Fruit fly (Drosophila melanogaster) whole organism, embryonic: Measurements from ENCODE around the gene CG43085.
A peak's percentile ranks its signal among the peaks of the same experiment; 100 is the strongest.

Experiments
- Ada2b ChIP-seq: fragments of 200-800 bp; sonication (Bioruptor generic); IDR thresholded peaks from 2 replicates; pipeline ENCODE4 v1.3.6; 2022; ENCODE audit warnings: missing biosample characterization, missing genetic modification characterization
- Antp ChIP-seq: fragments of 200-800 bp; sonication (Bioruptor generic); optimal IDR thresholded peaks from 3 replicates; lab custom pipeline; 2016; ENCODE audit warnings: missing biosample characterization, missing genetic modification characterization
- Asciz ChIP-seq: fragments of 200-800 bp; sonication (Bioruptor generic); optimal IDR thresholded peaks from 2 replicates; lab custom pipeline; 2017; ENCODE audit warnings: missing biosample characterization, mild to moderate bottlenecking, missing genetic modification characterization, missing genetic modification reagents
- CG12155 ChIP-seq: fragments of 200-800 bp; sonication (Bioruptor generic); optimal IDR thresholded peaks from 3 replicates; lab custom pipeline; 2016; ENCODE audit warnings: missing biosample characterization, missing genetic modification characterization
- CG12659 ChIP-seq: fragments of 200-800 bp; sonication (Bioruptor generic); optimal IDR thresholded peaks from 3 replicates; lab custom pipeline; 2017; ENCODE audit warnings: mild to moderate bottlenecking, missing biosample characterization, missing genetic modification reagents, missing genetic modification characterization
- CG14014 ChIP-seq: fragments of 200-800 bp; sonication (Bioruptor generic); IDR thresholded peaks from 2 replicates; pipeline ENCODE4 v1.3.6; 2022; ENCODE audit warnings: missing biosample characterization, missing genetic modification characterization
- CG14050 ChIP-seq: fragments of 200-800 bp; sonication (Bioruptor generic); IDR thresholded peaks from 3 replicates; pipeline ENCODE4 v1.3.6; 2022; ENCODE audit warnings: missing biosample characterization, missing genetic modification characterization
- CG17328 ChIP-seq: fragments of 200-800 bp; sonication (Bioruptor generic); IDR thresholded peaks from 2 replicates; pipeline ENCODE4 v1.3.6; 2022; ENCODE audit warnings: missing biosample characterization, missing genetic modification characterization
- CG1792 ChIP-seq: fragments of 200-800 bp; sonication (Bioruptor generic); optimal IDR thresholded peaks from 2 replicates; lab custom pipeline; 2016; ENCODE audit warnings: missing biosample characterization, missing genetic modification characterization
- CG2116 ChIP-seq: fragments of 200-800 bp; sonication (Bioruptor generic); optimal IDR thresholded peaks from 3 replicates; lab custom pipeline; 2018; ENCODE audit warnings: missing biosample characterization, mild to moderate bottlenecking, missing genetic modification characterization
- CG32772 ChIP-seq: fragments of 200-800 bp; sonication (Bioruptor generic); IDR thresholded peaks from 2 replicates; pipeline ENCODE4 v1.3.6; 2022; ENCODE audit warnings: missing biosample characterization, missing genetic modification characterization
- CG6689 ChIP-seq: fragments of 200-800 bp; sonication (Bioruptor generic); IDR thresholded peaks from 2 replicates; pipeline ENCODE4 v1.3.6; 2022; ENCODE audit warnings: missing biosample characterization, missing genetic modification characterization
- CG7556 ChIP-seq: fragments of 200-800 bp; sonication (Bioruptor generic); optimal IDR thresholded peaks from 2 replicates; lab custom pipeline; 2017; ENCODE audit warnings: missing biosample characterization, mild to moderate bottlenecking, missing genetic modification characterization
- CG7745 ChIP-seq: fragments of 200-800 bp; sonication (Bioruptor generic); optimal IDR thresholded peaks from 2 replicates; lab custom pipeline; 2018; ENCODE audit warnings: missing biosample characterization, mild to moderate bottlenecking, missing genetic modification characterization, moderate library complexity
- CG7786 ChIP-seq: fragments of 200-800 bp; sonication (Bioruptor generic); optimal IDR thresholded peaks from 2 replicates; lab custom pipeline; 2016; ENCODE audit warnings: missing biosample characterization, missing genetic modification characterization
- CG7839 ChIP-seq: fragments of 200-800 bp; sonication (Bioruptor generic); optimal IDR thresholded peaks from 3 replicates; lab custom pipeline; 2018; ENCODE audit warnings: missing biosample characterization, mild to moderate bottlenecking, missing genetic modification characterization, moderate library complexity
- CG8924 ChIP-seq: fragments of 200-800 bp; optimal IDR thresholded peaks from 3 replicates; lab custom pipeline; 2019; ENCODE audit warnings: missing biosample characterization, mild to moderate bottlenecking, missing genetic modification characterization, moderate library complexity
- CG9727 ChIP-seq: fragments of 200-800 bp; sonication (Bioruptor generic); optimal IDR thresholded peaks from 3 replicates; lab custom pipeline; 2017; ENCODE audit warnings: missing biosample characterization, mild to moderate bottlenecking, missing genetic modification characterization
- CG9932 ChIP-seq: fragments of 200-800 bp; sonication (Bioruptor generic); IDR thresholded peaks from 2 replicates; pipeline ENCODE4 v1.3.6; 2022; ENCODE audit warnings: missing biosample characterization, missing genetic modification characterization
- Fer3 ChIP-seq: fragments of 200-800 bp; sonication (Bioruptor generic); optimal IDR thresholded peaks from 2 replicates; lab custom pipeline; 2018; ENCODE audit warnings: missing biosample characterization, mild to moderate bottlenecking, missing genetic modification characterization, moderate library complexity
- H15 ChIP-seq: fragments of 200-800 bp; sonication (Bioruptor generic); IDR thresholded peaks from 3 replicates; pipeline ENCODE4 v1.3.6; 2022; ENCODE audit warnings: missing biosample characterization, missing genetic modification characterization
- H2.0 ChIP-seq: fragments of 200-800 bp; sonication (Bioruptor generic); IDR thresholded peaks from 2 replicates; pipeline ENCODE4 v1.3.6; 2022; ENCODE audit warnings: missing biosample characterization, missing genetic modification characterization
- Hr78 ChIP-seq, 2 experiments: fragments of 200-800 bp in 1 of 2; fragments of >200 bp in 1 of 2; sonication (Bioruptor generic) in 1 of 2; optimal IDR thresholded peaks; 2 replicates each; lab custom pipeline; 2017 to 2019; ENCODE audit warnings: missing biosample characterization in 2 of 2, missing genetic modification characterization in 2 of 2, mild to moderate bottlenecking in 1 of 2, moderate library complexity in 1 of 2
- Kr ChIP-seq: fragments of 200-800 bp; sonication (Bioruptor generic); optimal IDR thresholded peaks from 2 replicates; lab custom pipeline; 2017; ENCODE audit warnings: missing biosample characterization, mild to moderate bottlenecking, missing genetic modification characterization
- Med ChIP-seq: fragments of 200-800 bp; sonication (Bioruptor generic); peaks from one replicate; lab custom pipeline; 2016; ENCODE audit warnings: missing biosample characterization, missing genetic modification characterization, mild to moderate bottlenecking, inconsistent platforms, moderate library complexity
- NC2α ChIP-seq: fragments of 200-800 bp; sonication (Bioruptor generic); optimal IDR thresholded peaks from 2 replicates; lab custom pipeline; 2016; ENCODE audit warnings: missing biosample characterization, missing genetic modification characterization
- NfI ChIP-seq: fragments of 200-800 bp; sonication (Bioruptor generic); optimal IDR thresholded peaks from 3 replicates; lab custom pipeline; 2018; ENCODE audit warnings: missing biosample characterization, mild to moderate bottlenecking, missing genetic modification characterization, moderate library complexity
- PHDP ChIP-seq: fragments of 200-800 bp; sonication (Bioruptor generic); optimal IDR thresholded peaks from 3 replicates; lab custom pipeline; 2018; ENCODE audit warnings: missing biosample characterization, mild to moderate bottlenecking, missing genetic modification characterization, moderate library complexity
- Xbp1 ChIP-seq: fragments of 200-800 bp; sonication (Bioruptor generic); optimal IDR thresholded peaks from 3 replicates; lab custom pipeline; 2016; ENCODE audit warnings: missing biosample characterization, mild to moderate bottlenecking, missing genetic modification characterization
- ato ChIP-seq: fragments of 200-800 bp; sonication (Bioruptor generic); IDR thresholded peaks from 2 replicates; pipeline ENCODE4 v1.3.6; 2022; ENCODE audit warnings: missing biosample characterization, missing genetic modification characterization; ENCODE audit not compliant: partially characterized antibody
- bab2 ChIP-seq: fragments of 200-800 bp; sonication (Bioruptor generic); optimal IDR thresholded peaks from 2 replicates; lab custom pipeline; 2016; ENCODE audit warnings: missing biosample characterization, missing genetic modification characterization
- cato ChIP-seq: fragments of 200-800 bp; sonication (Bioruptor generic); optimal IDR thresholded peaks from 2 replicates; lab custom pipeline; 2016; ENCODE audit warnings: missing biosample characterization, missing genetic modification characterization, borderline replicate concordance
- cg ChIP-seq: fragments of 200-800 bp; sonication (Bioruptor generic); optimal IDR thresholded peaks from 3 replicates; lab custom pipeline; 2019; ENCODE audit warnings: missing biosample characterization, mild to moderate bottlenecking, missing genetic modification characterization, moderate library complexity
- chif ChIP-seq, 2 experiments: fragments of 200-800 bp; sonication (Bioruptor generic); optimal IDR thresholded peaks; 3 replicates each; lab custom pipeline; 2016; ENCODE audit warnings: missing biosample characterization in 2 of 2, missing genetic modification characterization in 2 of 2
- cwo ChIP-seq: fragments of 200-800 bp; sonication (Bioruptor generic); optimal IDR thresholded peaks from 3 replicates; lab custom pipeline; 2017; ENCODE audit warnings: missing biosample characterization, missing genetic modification characterization, mild to moderate bottlenecking, moderate library complexity, missing genetic modification reagents
- da ChIP-seq: fragments of 200-800 bp; sonication (Bioruptor generic); optimal IDR thresholded peaks from 2 replicates; lab custom pipeline; 2016; ENCODE audit warnings: missing biosample characterization, missing genetic modification characterization
- eyg ChIP-seq: fragments of 200-800 bp; sonication (Bioruptor generic); optimal IDR thresholded peaks from 3 replicates; lab custom pipeline; 2016; ENCODE audit warnings: missing biosample characterization, missing genetic modification characterization
- fd102C ChIP-seq: fragments of 200-800 bp; sonication (Bioruptor generic); optimal IDR thresholded peaks from 2 replicates; lab custom pipeline; 2018; ENCODE audit warnings: missing biosample characterization, mild to moderate bottlenecking, missing genetic modification characterization, moderate library complexity
- ham ChIP-seq: fragments of 200-800 bp; sonication (Bioruptor generic); IDR thresholded peaks from 2 replicates; pipeline ENCODE4 v1.3.6; 2022; ENCODE audit warnings: missing biosample characterization, missing genetic modification characterization
- inv ChIP-seq: fragments of 200-800 bp; sonication (Bioruptor generic); IDR thresholded peaks from 2 replicates; pipeline ENCODE4 v1.3.6; 2022; ENCODE audit warnings: missing biosample characterization, missing genetic modification characterization; ENCODE audit not compliant: partially characterized antibody
- lilli ChIP-seq: fragments of 200-800 bp; sonication (Bioruptor generic); optimal IDR thresholded peaks from 3 replicates; lab custom pipeline; 2016; ENCODE audit warnings: missing biosample characterization, missing genetic modification characterization
- lmd ChIP-seq: fragments of 200-800 bp; sonication (Bioruptor generic); IDR thresholded peaks from 2 replicates; pipeline ENCODE4 v1.3.6; 2022; ENCODE audit warnings: missing biosample characterization, missing genetic modification characterization
- nom ChIP-seq: fragments of 200-800 bp; sonication (Bioruptor generic); optimal IDR thresholded peaks from 2 replicates; lab custom pipeline; 2017; ENCODE audit warnings: missing biosample characterization, missing genetic modification characterization, mild to moderate bottlenecking, moderate library complexity, missing genetic modification reagents
- pfk ChIP-seq: fragments of 200-800 bp; sonication (Bioruptor generic); optimal IDR thresholded peaks from 2 replicates; lab custom pipeline; 2018; ENCODE audit warnings: missing biosample characterization, mild to moderate bottlenecking, missing genetic modification characterization, moderate library complexity
- ranshi ChIP-seq: fragments of 200-800 bp; sonication (Bioruptor generic); IDR thresholded peaks from 2 replicates; pipeline ENCODE4 v1.3.6; 2022; ENCODE audit warnings: missing biosample characterization, missing genetic modification characterization
- sisA ChIP-seq: fragments of 200-800 bp; sonication (Bioruptor generic); IDR thresholded peaks from 2 replicates; pipeline ENCODE4 v1.3.6; 2022; ENCODE audit warnings: missing biosample characterization, missing genetic modification characterization
- sug ChIP-seq: fragments of 200-800 bp; optimal IDR thresholded peaks from 2 replicates; lab custom pipeline; 2019; ENCODE audit warnings: missing biosample characterization, mild to moderate bottlenecking, missing genetic modification characterization, moderate library complexity
- vvl ChIP-seq: fragments of 200-800 bp; sonication (Bioruptor generic); IDR thresholded peaks from 2 replicates; pipeline ENCODE4 v1.3.6; 2022; ENCODE audit warnings: missing biosample characterization, missing genetic modification characterization

CG43085 gene

DNA sequence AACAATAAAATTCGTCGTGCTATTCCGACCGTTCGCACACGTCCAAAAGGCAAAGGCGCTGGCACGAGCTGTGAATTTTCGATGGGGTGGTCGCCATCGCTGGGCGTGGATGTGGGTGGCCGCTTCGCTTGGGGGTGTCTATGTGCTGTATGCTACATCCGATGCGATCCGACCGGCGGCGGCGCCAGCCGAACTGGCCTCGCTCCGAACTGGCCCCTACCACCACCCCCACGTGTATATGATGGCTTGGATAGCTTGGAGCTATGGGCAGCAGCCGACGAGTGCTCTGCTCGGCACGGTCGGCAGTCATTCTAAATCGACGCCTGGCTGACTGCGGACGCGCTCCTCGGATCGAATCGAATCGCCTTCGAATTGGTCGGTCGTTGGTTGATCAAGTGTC, 13.4 kb downstream of the CG43085 start, which contains the start of gene CG7497 (continued):
- TF ChIP-seq ranshi: peak; percentile 35
- no peak for TF ChIP-seq chif (GFP tag; optimal IDR thresholded peaks at IDR 0.05; lab: Kevin White, UChicago)
- TF ChIP-seq vvl (GFP tag; lab: Robert Waterston, UW): peak; percentile 47; the same call in 1 of the 2 replicates
- 0 out of 2 replicates have a peak, but pooled peaks have one; percentile 19 for TF ChIP-seq ato (GFP tag; lab: Robert Waterston, UW)
- no peak for TF ChIP-seq CG1792
- no peak for TF ChIP-seq CG14014
- no peak for TF ChIP-seq Hr78 (GFP tag; optimal IDR thresholded peaks at IDR 0.05; lab: Kevin White, UChicago)
- TF ChIP-seq CG9932 (GFP tag; lab: Robert Waterston, UW): no peak
- 0 out of 2 replicates have a peak, but pooled peaks have one; percentile 6 for TF ChIP-seq lmd (GFP tag; lab: Robert Waterston, UW)
- no peak for TF ChIP-seq CG9727 (GFP tag; lab: Kevin White, UChicago)
- TF ChIP-seq CG17328: 0 out of 2 replicates have a peak, but pooled peaks have one; percentile 9
- TF ChIP-seq Med (GFP tag; lab: Kevin White, UChicago): peak; percentile 58
- no peak for TF ChIP-seq lilli (GFP tag; lab: Kevin White, UChicago)
- TF ChIP-seq CG12155: no peak
- TF ChIP-seq sug (tag; lab: Kevin White, UChicago): no peak
- TF ChIP-seq sisA (GFP tag; lab: Robert Waterston, UW): no peak
- no peak for TF ChIP-seq da (GFP tag; lab: Kevin White, UChicago)
- 0 out of 2 replicates have a peak, but pooled peaks have one; percentile 7 for TF ChIP-seq CG6689 (GFP tag; lab: Robert Waterston, UW)
- no peak for TF ChIP-seq NC2α (GFP tag; lab: Kevin White, UChicago)

DNA sequence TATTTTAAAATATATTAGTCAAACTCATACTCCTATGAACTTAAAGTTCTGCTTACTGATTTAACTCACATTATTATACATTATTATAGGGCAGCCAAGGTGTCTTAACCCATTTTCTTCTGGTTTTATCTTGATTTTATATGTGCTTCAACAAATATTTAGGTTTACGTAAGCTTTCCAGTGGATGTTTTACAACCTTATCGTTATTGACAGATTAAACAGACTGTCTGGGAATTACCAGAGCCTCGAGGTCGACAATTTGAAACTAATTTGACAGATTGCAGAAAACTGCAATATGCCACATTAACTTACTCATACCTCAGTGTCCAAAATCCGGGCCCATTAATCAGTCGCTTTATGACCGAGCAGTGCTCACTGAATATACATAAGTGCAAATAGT, 15.3 kb downstream of the CG43085 start:
- no peak for TF ChIP-seq CG7839 (tag; lab: Kevin White, UChicago)
- TF ChIP-seq nom (GFP tag; lab: Kevin White, UChicago): peak; percentile 51

DNA sequence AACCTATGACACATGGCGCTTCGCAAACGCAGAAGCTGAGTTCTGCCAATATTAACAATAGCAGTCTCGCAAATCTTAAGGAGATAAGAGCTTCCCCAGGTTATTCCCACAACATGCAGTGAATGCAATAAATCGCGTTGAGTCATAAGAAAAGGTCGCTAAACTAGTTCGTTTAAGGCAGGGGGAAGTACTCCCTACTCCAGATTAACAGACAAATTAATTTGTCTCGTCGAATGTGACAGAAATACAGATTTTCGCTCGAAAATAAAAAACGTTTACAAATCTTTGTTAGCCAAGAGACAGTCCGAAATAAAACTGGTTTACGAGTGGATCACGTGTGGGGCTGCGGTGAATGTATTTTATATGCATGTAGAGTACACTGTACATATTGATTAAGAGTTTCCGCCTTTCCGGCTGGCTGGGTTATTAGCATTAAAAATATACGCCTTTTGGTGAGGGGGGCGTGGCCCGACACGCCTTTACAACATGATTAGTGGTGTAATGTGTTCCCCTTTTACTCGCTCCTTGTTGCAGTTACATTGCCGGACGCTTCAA, 20.9 kb downstream of the CG43085 start:
- TF ChIP-seq fd102C (GFP tag; lab: Kevin White, UChicago): no peak
- TF ChIP-seq CG8924 (tag; lab: Kevin White, UChicago): no peak
- no peak for TF ChIP-seq PHDP
- no peak for TF ChIP-seq CG32772
- no peak for TF ChIP-seq Xbp1 (GFP tag; lab: Kevin White, UChicago)
- TF ChIP-seq cg (GFP tag; lab: Kevin White, UChicago): no peak
- TF ChIP-seq CG2116 (GFP tag; lab: Kevin White, UChicago): no peak
- peak; percentile 76 for TF ChIP-seq vvl (GFP tag; lab: Robert Waterston, UW)
- TF ChIP-seq cato: no peak
- no peak for TF ChIP-seq bab2 (GFP tag; lab: Kevin White, UChicago)
- peak; percentile 59 for TF ChIP-seq cwo (GFP tag; lab: Kevin White, UChicago)
- TF ChIP-seq CG7556 (GFP tag; lab: Kevin White, UChicago): no peak
- no peak for TF ChIP-seq H2.0 (GFP tag; lab: Robert Waterston, UW)
- peak; percentile 25 for TF ChIP-seq Asciz (GFP tag; lab: Kevin White, UChicago)
- no peak for TF ChIP-seq CG12659 (GFP tag; lab: Kevin White, UChicago)
- no peak for TF ChIP-seq Antp (GFP tag; lab: Kevin White, UChicago)
- TF ChIP-seq CG14050: no peak
- no peak for TF ChIP-seq Fer3 (tag; lab: Kevin White, UChicago)
- no peak for TF ChIP-seq CG7745 (tag; lab: Kevin White, UChicago)
- no peak for TF ChIP-seq Kr
- TF ChIP-seq Ada2b: no peak
- no peak for TF ChIP-seq H15
- TF ChIP-seq eyg (GFP tag; lab: Kevin White, UChicago): no peak
- no peak for TF ChIP-seq NfI (GFP tag; lab: Kevin White, UChicago)
- TF ChIP-seq ham (GFP tag; lab: Robert Waterston, UW): no peak
- no peak for TF ChIP-seq pfk
- no peak for TF ChIP-seq Med (GFP tag; lab: Kevin White, UChicago)
- no peak for TF ChIP-seq CG7786 (GFP tag; lab: Kevin White, UChicago)
- TF ChIP-seq inv (GFP tag; lab: Robert Waterston, UW): no peak
